Fruit fly (Drosophila melanogaster) whole organism, embryonic: ENCODE results near the gene Tnpo-SR.

Source experiments
- B-H1 ChIP-seq: fragments of 200-800 bp; sonication (Bioruptor generic); IDR thresholded peaks from 3 replicates; pipeline ENCODE4 v1.3.6; 2022; ENCODE audit warnings: missing biosample characterization, missing genetic modification characterization
- Bteb2 ChIP-seq: fragments of 200-800 bp; sonication (Bioruptor generic); optimal IDR thresholded peaks from 2 replicates; lab custom pipeline; 2016; ENCODE audit warnings: missing biosample characterization, missing genetic modification characterization
- CG10366 ChIP-seq: fragments of 200-800 bp; sonication (Bioruptor generic); IDR thresholded peaks from 2 replicates; pipeline ENCODE4 v1.3.6; 2022; ENCODE audit warnings: missing biosample characterization, missing genetic modification characterization
- CG11456 ChIP-seq: fragments of 200-800 bp; sonication (Bioruptor generic); IDR thresholded peaks from 3 replicates; pipeline ENCODE4 v1.3.6; 2022; ENCODE audit warnings: missing biosample characterization, missing genetic modification characterization
- CG12744 ChIP-seq: fragments of 200-800 bp; sonication (Bioruptor generic); optimal IDR thresholded peaks from 2 replicates; lab custom pipeline; 2016; ENCODE audit warnings: missing biosample characterization, missing genetic modification characterization
- CG13775 ChIP-seq: fragments of 200-800 bp; sonication (Bioruptor generic); optimal IDR thresholded peaks from 3 replicates; lab custom pipeline; 2017; ENCODE audit warnings: missing biosample characterization, mild to moderate bottlenecking, missing genetic modification characterization
- CG14014 ChIP-seq: fragments of 200-800 bp; sonication (Bioruptor generic); IDR thresholded peaks from 2 replicates; pipeline ENCODE4 v1.3.6; 2022; ENCODE audit warnings: missing biosample characterization, missing genetic modification characterization
- CG14050 ChIP-seq: fragments of 200-800 bp; sonication (Bioruptor generic); IDR thresholded peaks from 3 replicates; pipeline ENCODE4 v1.3.6; 2022; ENCODE audit warnings: missing biosample characterization, missing genetic modification characterization
- CG15601 ChIP-seq: fragments of 200-800 bp; sonication (Bioruptor generic); optimal IDR thresholded peaks from 3 replicates; lab custom pipeline; 2019; ENCODE audit warnings: missing biosample characterization, mild to moderate bottlenecking, missing genetic modification characterization, moderate library complexity
- CG1602 ChIP-seq: fragments of 200-800 bp; sonication (Bioruptor generic); optimal IDR thresholded peaks from 3 replicates; lab custom pipeline; 2016; ENCODE audit warnings: missing biosample characterization, missing genetic modification characterization
- CG1647 ChIP-seq: fragments of 200-800 bp; sonication (Bioruptor generic); optimal IDR thresholded peaks from 3 replicates; lab custom pipeline; 2016; ENCODE audit warnings: missing biosample characterization, missing genetic modification characterization
- CG16815 ChIP-seq: fragments of 200-800 bp; sonication (Bioruptor generic); optimal IDR thresholded peaks from 3 replicates; lab custom pipeline; 2017; ENCODE audit warnings: missing biosample characterization, mild to moderate bottlenecking, missing genetic modification characterization
- CG17612 ChIP-seq: fragments of 200-800 bp; sonication (Bioruptor generic); IDR thresholded peaks from 2 replicates; pipeline ENCODE4 v1.3.6; 2022; ENCODE audit warnings: missing biosample characterization, missing genetic modification characterization
- CG17912 ChIP-seq: fragments of 200-800 bp; sonication (Bioruptor generic); optimal IDR thresholded peaks from 2 replicates; lab custom pipeline; 2018; ENCODE audit warnings: missing biosample characterization, mild to moderate bottlenecking, missing genetic modification characterization
- CG1832 ChIP-seq: fragments of 200-800 bp; sonication (Bioruptor generic); optimal IDR thresholded peaks from 2 replicates; lab custom pipeline; 2017; ENCODE audit warnings: missing biosample characterization, mild to moderate bottlenecking, missing genetic modification characterization, inconsistent platforms
- CG31365 ChIP-seq: fragments of 200-800 bp; sonication (Bioruptor generic); optimal IDR thresholded peaks from 2 replicates; lab custom pipeline; 2018; ENCODE audit warnings: missing biosample characterization, mild to moderate bottlenecking, missing genetic modification characterization
- CG33213 ChIP-seq: fragments of 200-800 bp; sonication (Bioruptor generic); optimal IDR thresholded peaks from 3 replicates; lab custom pipeline; 2016; ENCODE audit warnings: missing biosample characterization, missing genetic modification characterization
- CG3407 ChIP-seq: fragments of 200-800 bp; sonication (Bioruptor generic); optimal IDR thresholded peaks from 2 replicates; lab custom pipeline; 2018; ENCODE audit warnings: missing biosample characterization, mild to moderate bottlenecking, missing genetic modification characterization
- CG7271 ChIP-seq: fragments of 200-800 bp; sonication (Bioruptor generic); optimal IDR thresholded peaks from 2 replicates; lab custom pipeline; 2018; ENCODE audit warnings: missing biosample characterization, mild to moderate bottlenecking, missing genetic modification characterization, moderate library complexity
- CG8478 ChIP-seq: fragments of >200 bp; optimal IDR thresholded peaks from 2 replicates; lab custom pipeline; 2018
- CG9797 ChIP-seq: fragments of 200-800 bp; sonication (Bioruptor generic); optimal IDR thresholded peaks from 3 replicates; lab custom pipeline; 2018; ENCODE audit warnings: missing biosample characterization, mild to moderate bottlenecking, missing genetic modification characterization
- CTCF ChIP-seq: fragments of 200-800 bp; sonication (Bioruptor generic); optimal IDR thresholded peaks from 2 replicates; lab custom pipeline; 2017; ENCODE audit warnings: missing biosample characterization, mild to moderate bottlenecking, missing genetic modification characterization, moderate library complexity
- D19A ChIP-seq: fragments of 200-800 bp; optimal IDR thresholded peaks from 3 replicates; lab custom pipeline; 2019; ENCODE audit warnings: missing biosample characterization, mild to moderate bottlenecking, missing genetic modification characterization, moderate library complexity
- Doc2 ChIP-seq: fragments of 200-800 bp; sonication (Bioruptor generic); IDR thresholded peaks from 2 replicates; pipeline ENCODE4 v1.3.6; 2022; ENCODE audit warnings: missing biosample characterization, missing genetic modification characterization
- E2f1 ChIP-seq: fragments of 200-800 bp; sonication (Bioruptor generic); IDR thresholded peaks from 2 replicates; pipeline ENCODE4 v1.3.6; 2022; ENCODE audit warnings: missing biosample characterization, missing genetic modification characterization
- Eip74EF ChIP-seq, 2 experiments: fragments of 200-800 bp in 1 of 2; fragments of >200 bp in 1 of 2; sonication (Bioruptor generic) in 1 of 2; optimal IDR thresholded peaks; 2 replicates each; lab custom pipeline; 2017 to 2019; ENCODE audit warnings: missing biosample characterization in 2 of 2, missing genetic modification characterization in 2 of 2, mild to moderate bottlenecking in 1 of 2, moderate library complexity in 1 of 2
- Gug ChIP-seq: fragments of 200-800 bp; sonication (Bioruptor generic); IDR thresholded peaks from 4 replicates; pipeline ENCODE4 v1.3.6; 2022; ENCODE audit warnings: missing biosample characterization, missing genetic modification characterization
- H15 ChIP-seq: fragments of 200-800 bp; sonication (Bioruptor generic); IDR thresholded peaks from 3 replicates; pipeline ENCODE4 v1.3.6; 2022; ENCODE audit warnings: missing biosample characterization, missing genetic modification characterization
- H2.0 ChIP-seq: fragments of 200-800 bp; sonication (Bioruptor generic); IDR thresholded peaks from 2 replicates; pipeline ENCODE4 v1.3.6; 2022; ENCODE audit warnings: missing biosample characterization, missing genetic modification characterization
- Hand ChIP-seq: fragments of 200-800 bp; sonication (Bioruptor generic); optimal IDR thresholded peaks from 2 replicates; lab custom pipeline; 2017; ENCODE audit warnings: mild to moderate bottlenecking, missing biosample characterization, missing genetic modification reagents, missing genetic modification characterization
- Hsf ChIP-seq: fragments of 200-800 bp; sonication (Bioruptor generic); optimal IDR thresholded peaks from 3 replicates; lab custom pipeline; 2016; ENCODE audit warnings: missing biosample characterization, missing genetic modification characterization
- Nf-YC ChIP-seq: fragments of 200-800 bp; optimal IDR thresholded peaks from 3 replicates; lab custom pipeline; 2019; ENCODE audit warnings: missing biosample characterization, mild to moderate bottlenecking, missing genetic modification characterization, moderate library complexity
- NfI ChIP-seq: fragments of 200-800 bp; sonication (Bioruptor generic); optimal IDR thresholded peaks from 3 replicates; lab custom pipeline; 2018; ENCODE audit warnings: missing biosample characterization, mild to moderate bottlenecking, missing genetic modification characterization, moderate library complexity
- Pdp1 ChIP-seq, 2 experiments: fragments of 200-800 bp; sonication (Bioruptor generic); optimal IDR thresholded peaks; 3 replicates each; lab custom pipeline; 2016; ENCODE audit warnings: missing biosample characterization in 2 of 2, missing genetic modification characterization in 2 of 2, mild to moderate bottlenecking in 1 of 2, moderate library complexity in 1 of 2
- Rx ChIP-seq: fragments of 200-800 bp; sonication (Bioruptor generic); IDR thresholded peaks from 2 replicates; pipeline ENCODE4 v1.3.6; 2022; ENCODE audit warnings: missing biosample characterization, missing genetic modification characterization
- Taf1 ChIP-seq: fragments of 200-800 bp; sonication (Bioruptor generic); IDR thresholded peaks from 2 replicates; pipeline ENCODE4 v1.3.6; 2022; ENCODE audit warnings: missing biosample characterization, missing genetic modification characterization
- danr ChIP-seq: fragments of 200-800 bp; sonication (Bioruptor generic); IDR thresholded peaks from 2 replicates; pipeline ENCODE4 v1.3.6; 2022; ENCODE audit warnings: missing biosample characterization, missing genetic modification characterization
- en ChIP-seq: fragments of 200-800 bp; sonication (Bioruptor generic); optimal IDR thresholded peaks from 2 replicates; lab custom pipeline; 2016; ENCODE audit warnings: missing biosample characterization, missing genetic modification characterization
- exex ChIP-seq: fragments of 200-800 bp; sonication (Bioruptor generic); optimal IDR thresholded peaks from 4 replicates; lab custom pipeline; 2018; ENCODE audit warnings: missing biosample characterization, mild to moderate bottlenecking, missing genetic modification characterization, moderate library complexity
- grau ChIP-seq: fragments of 200-800 bp; optimal IDR thresholded peaks from 3 replicates; lab custom pipeline; 2019; ENCODE audit warnings: missing biosample characterization, mild to moderate bottlenecking, missing genetic modification characterization, moderate library complexity
- gsb-n ChIP-seq: fragments of 200-800 bp; sonication (Bioruptor generic); optimal IDR thresholded peaks from 3 replicates; lab custom pipeline; 2018; ENCODE audit warnings: missing biosample characterization, mild to moderate bottlenecking, missing genetic modification characterization
- nerfin-1 ChIP-seq: fragments of 200-800 bp; sonication (Bioruptor generic); optimal IDR thresholded peaks from 3 replicates; lab custom pipeline; 2019; ENCODE audit warnings: missing biosample characterization, mild to moderate bottlenecking, missing genetic modification characterization, moderate library complexity
- nmo ChIP-seq: fragments of 200-800 bp; sonication (Bioruptor generic); optimal IDR thresholded peaks from 2 replicates; lab custom pipeline; 2018; ENCODE audit warnings: missing biosample characterization, mild to moderate bottlenecking, missing genetic modification characterization, moderate library complexity
- repo ChIP-seq: fragments of 200-800 bp; sonication (Bioruptor generic); optimal IDR thresholded peaks from 2 replicates; lab custom pipeline; 2016; ENCODE audit warnings: missing biosample characterization, missing genetic modification characterization
- rib ChIP-seq: fragments of 200-800 bp; sonication (Bioruptor generic); IDR thresholded peaks from 2 replicates; pipeline ENCODE4 v1.3.6; 2022; ENCODE audit warnings: missing biosample characterization, missing genetic modification characterization
- run ChIP-seq: fragments of 200-800 bp; sonication (Bioruptor generic); optimal IDR thresholded peaks from 3 replicates; lab custom pipeline; 2018; ENCODE audit warnings: missing biosample characterization, mild to moderate bottlenecking, missing genetic modification characterization
- shn ChIP-seq: fragments of 200-800 bp; sonication (Bioruptor generic); optimal IDR thresholded peaks from 3 replicates; lab custom pipeline; 2016; ENCODE audit warnings: missing biosample characterization, missing genetic modification characterization
- tio ChIP-seq: fragments of 200-800 bp; sonication (Bioruptor generic); optimal IDR thresholded peaks from 2 replicates; lab custom pipeline; 2017; ENCODE audit warnings: missing biosample characterization, missing genetic modification characterization, inconsistent platforms
- wek ChIP-seq: fragments of 200-800 bp; sonication (Bioruptor generic); optimal IDR thresholded peaks from 3 replicates; lab custom pipeline; 2018; ENCODE audit warnings: missing biosample characterization, mild to moderate bottlenecking, missing genetic modification characterization, moderate library complexity
- wor ChIP-seq: fragments of 200-800 bp; sonication (Bioruptor generic); IDR thresholded peaks from 2 replicates; pipeline ENCODE4 v1.3.6; 2022; ENCODE audit warnings: missing biosample characterization, missing genetic modification characterization
- yki ChIP-seq: fragments of >200 bp; optimal IDR thresholded peaks from 3 replicates; lab custom pipeline; 2018

Gene Tnpo-SR

dm6 chr2L:2752460-2753411 is 7.0 kb upstream of the Tnpo-SR start, which contains the start of gene Pgk (continued):
- TF ChIP-seq CG1647 (GFP tag; lab: Kevin White, UChicago), result no peak
- no peak for TF ChIP-seq CG17912 (GFP tag; lab: Kevin White, UChicago)
- peak; percentile 23 for TF ChIP-seq CG15601
- TF ChIP-seq CG11456, result no peak
- peak; percentile 75 for TF ChIP-seq Hand (GFP tag; lab: Kevin White, UChicago)
- no peak for TF ChIP-seq CG9797 (GFP tag; lab: Kevin White, UChicago)
- peak; percentile 94 for TF ChIP-seq Nf-YC (tag; lab: Kevin White, UChicago)
- TF ChIP-seq Bteb2, result peak; percentile 39
- no peak for TF ChIP-seq CG14050 (GFP tag; lab: Robert Waterston, UW)
- peak; percentile 25 for TF ChIP-seq nmo (GFP tag; lab: Kevin White, UChicago)
- TF ChIP-seq CG10366 (GFP tag; lab: Robert Waterston, UW), result no peak
- no peak for TF ChIP-seq tio (GFP tag; lab: Kevin White, UChicago)
- peak; percentile 20 for TF ChIP-seq CG13775 (GFP tag; lab: Kevin White, UChicago)
- no peak for TF ChIP-seq B-H1 (GFP tag; lab: Robert Waterston, UW)
- no peak for TF ChIP-seq CG1832 (GFP tag; lab: Kevin White, UChicago)
- no peak for TF ChIP-seq repo (GFP tag; lab: Kevin White, UChicago)
- peak; percentile 75 for TF ChIP-seq run (tag; lab: Kevin White, UChicago)
- peak; percentile 32 for TF ChIP-seq D19A (tag; lab: Kevin White, UChicago)
- TF ChIP-seq E2f1 (GFP tag; lab: Robert Waterston, UW), result no peak
- no peak for TF ChIP-seq Rx (GFP tag; lab: Robert Waterston, UW)
- TF ChIP-seq CG17612 (GFP tag; lab: Robert Waterston, UW), result no peak
- TF ChIP-seq CG1602 (GFP tag; lab: Kevin White, UChicago), result no peak
- peak; percentile 58 for TF ChIP-seq CG31365 (tag; lab: Kevin White, UChicago)
- no peak for TF ChIP-seq CG12744 (GFP tag; lab: Kevin White, UChicago)
- TF ChIP-seq CG3407, result peak; percentile 44
- TF ChIP-seq Hsf (GFP tag; lab: Kevin White, UChicago), result peak; percentile 23
- TF ChIP-seq Taf1 (GFP tag; lab: Robert Waterston, UW), result no peak
- TF ChIP-seq grau (tag; lab: Kevin White, UChicago), result peak; percentile 42
- TF ChIP-seq shn (GFP tag; lab: Kevin White, UChicago), result no peak
- peak; percentile 5 for TF ChIP-seq nerfin-1 (tag; lab: Kevin White, UChicago)
- TF ChIP-seq gsb-n, result peak; percentile 32
- TF ChIP-seq en (GFP tag; lab: Kevin White, UChicago), result no peak
- TF ChIP-seq CG33213 (GFP tag; lab: Kevin White, UChicago), result peak; percentile 29
- TF ChIP-seq wek (GFP tag; lab: Kevin White, UChicago), result peak; percentile 16
- TF ChIP-seq Eip74EF (GFP tag; optimal IDR thresholded peaks at IDR 0.05; lab: Kevin White, UChicago), result peak; percentile 17 to 88
- TF ChIP-seq danr (GFP tag; lab: Robert Waterston, UW), result no peak
- TF ChIP-seq wor, result no peak
- no peak for TF ChIP-seq H15 (GFP tag; lab: Robert Waterston, UW)
- no peak for TF ChIP-seq CG16815 (GFP tag; lab: Kevin White, UChicago)
- TF ChIP-seq Doc2 (GFP tag; lab: Robert Waterston, UW), result no peak
- peak; percentile 65 for TF ChIP-seq exex (tag; lab: Kevin White, UChicago)
- no peak for TF ChIP-seq CG8478 (lab: Kevin White, UChicago)
- peak; percentile 1; the same call in 1 of the 4 replicates for TF ChIP-seq Gug (GFP tag; lab: Robert Waterston, UW)
- TF ChIP-seq NfI (GFP tag; lab: Kevin White, UChicago), result peak; percentile 3
- TF ChIP-seq yki (lab: Kevin White, UChicago), result peak; percentile 100
- TF ChIP-seq rib (GFP tag; lab: Robert Waterston, UW), result no peak
- TF ChIP-seq CG14014, result no peak
- TF ChIP-seq H2.0 (GFP tag; lab: Robert Waterston, UW), result no peak
- TF ChIP-seq CG7271 (tag; lab: Kevin White, UChicago), result no peak
- TF ChIP-seq CTCF (GFP tag; lab: Kevin White, UChicago), result peak; percentile 44
- TF ChIP-seq Pdp1 (GFP tag; optimal IDR thresholded peaks at IDR 0.05; lab: Kevin White, UChicago), result peak in 1 of 2 experiments; percentile 65
